Worm (Caenorhabditis elegans) whole organism, midembryonic: ENCODE data around the gene H03G16.7.

ENCODE experiments used
- cog-1 ChIP-seq: sonication (generic microtip); optimal IDR thresholded peaks from 2 replicates; lab custom pipeline; 2016; ENCODE audit warnings: missing genetic modification characterization, missing compliant biosample characterization
- flt-1 ChIP-seq: fragments of 200-800 bp; sonication (Bioruptor generic); IDR thresholded peaks from 2 replicates; pipeline ENCODE4 v1.3.6; 2022; ENCODE audit warnings: missing genetic modification characterization, missing compliant biosample characterization
- ref-1 ChIP-seq: fragments of 200-800 bp; sonication (Bioruptor generic); conservative IDR thresholded peaks from 2 replicates; pipeline ENCODE4 v1.3.6; 2022; ENCODE audit warnings: missing genetic modification reagents, missing genetic modification characterization, missing compliant biosample characterization
- ztf-23 ChIP-seq: fragments of 200-800 bp; sonication (Bioruptor generic); IDR thresholded peaks from 2 replicates; pipeline ENCODE4 v1.3.6; 2022; ENCODE audit warnings: missing genetic modification reagents, missing genetic modification characterization, missing compliant biosample characterization

DNA sequence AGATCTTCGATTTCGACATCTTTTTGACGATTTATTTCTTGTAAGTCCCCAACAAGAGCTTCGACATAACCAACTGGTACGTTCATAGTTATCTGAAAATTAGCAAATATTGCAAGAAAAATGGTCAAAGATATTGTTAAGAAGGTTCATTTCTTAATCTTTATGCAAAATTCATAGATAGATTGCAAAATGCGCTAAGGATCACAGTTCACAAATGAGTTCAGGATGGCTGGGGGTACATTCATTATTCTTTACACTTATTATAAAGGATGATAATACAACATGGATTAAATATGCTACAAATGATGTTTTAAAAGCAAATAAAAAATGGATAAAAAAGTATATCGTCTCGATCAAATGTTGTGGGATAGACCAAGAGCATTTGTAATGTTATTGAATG, 923 bp upstream of the H03G16.7 start, which contains the start of gene H03G16.5:
- TF ChIP-seq ztf-23 (GFP tag; lab: Robert Waterston, UW) (no peak), flt-1 (GFP tag; lab: Robert Waterston, UW) (no peak), ref-1 (GFP tag; lab: Robert Waterston, UW) (no peak), cog-1 (tag; lab: Kevin White, UChicago) (no peak)
